Worm (Caenorhabditis elegans): ENCODE measurements around the gene str-46.

Gene str-46

DNA sequence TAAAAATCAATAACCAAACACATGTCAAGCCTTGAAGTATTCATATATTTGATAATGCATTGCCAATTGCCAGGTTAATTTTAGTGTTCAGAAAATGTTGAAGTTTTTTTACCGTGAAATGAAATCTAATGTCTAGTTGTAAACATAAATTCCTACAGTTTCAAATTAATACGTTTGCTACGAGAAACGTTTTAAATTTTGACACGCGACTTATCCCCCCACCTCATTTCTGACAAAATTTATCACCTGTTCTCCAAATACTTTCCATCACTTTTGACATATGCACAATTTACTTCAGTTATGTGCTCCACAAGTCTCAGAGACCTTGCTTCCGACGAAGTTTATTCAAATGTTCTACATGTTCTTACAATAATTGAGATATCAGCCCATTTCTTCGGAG lies 14.2 kb upstream of the str-46 start, which contains the start of gene srh-146:
srh-146 (plus strand) TSS at position 301 of the 400 bp plus-strand sequence.
- TF ChIP-seq bed-2 (GFP tag; IDR thresholded peaks at IDR 0.05) (no peak), hsf-1 (GFP tag; IDR thresholded peaks at IDR 0.05) (no peak), fkh-3 (tag; optimal IDR thresholded peaks at IDR 0.05) (no peak), ztf-28 (GFP tag; IDR thresholded peaks at IDR 0.05) (no peak), egrh-3 (GFP tag; IDR thresholded peaks at IDR 0.05) (no peak), rpc-1 (optimal IDR thresholded peaks at IDR 0.05) (no peak), rpc-1 (tag; optimal IDR thresholded peaks at IDR 0.05) (no peak), cebp-2 (GFP tag; IDR thresholded peaks at IDR 0.05) (no peak), B0019.2 (GFP tag; conservative IDR thresholded peaks at IDR 0.05) (no peak), dpff-1 (tag; optimal IDR thresholded peaks at IDR 0.05) (no peak), C17E4.6 (GFP tag; IDR thresholded peaks at IDR 0.05) (no peak), attf-3 (GFP tag; conservative IDR thresholded peaks at IDR 0.05) (no peak), ceh-58 (GFP tag; IDR thresholded peaks at IDR 0.05) (no peak), zfh-2 (GFP tag; conservative IDR thresholded peaks at IDR 0.05) (no peak), lin-35 (GFP tag; optimal IDR thresholded peaks at IDR 0.05) (no peak), madf-6 (GFP tag; IDR thresholded peaks at IDR 0.05) (no peak)

- TF ChIP-seq Y53G8AR.9 (GFP tag; conservative IDR thresholded peaks at IDR 0.05): no peak
- no peak for TF ChIP-seq ztf-6 (GFP tag; IDR thresholded peaks at IDR 0.05)
- TF ChIP-seq lin-26 (GFP tag; IDR thresholded peaks at IDR 0.05): no peak
- TF ChIP-seq ama-1 (optimal IDR thresholded peaks at IDR 0.05): no peak
- no peak for TF ChIP-seq ama-1 (GFP tag; optimal IDR thresholded peaks at IDR 0.05)
- TF ChIP-seq ztf-22 (GFP tag; optimal IDR thresholded peaks at IDR 0.05): no peak
- TF ChIP-seq madf-8 (GFP tag; conservative IDR thresholded peaks at IDR 0.05): no peak
- no peak for TF ChIP-seq hmg-20 (GFP tag; IDR thresholded peaks at IDR 0.05)
- TF ChIP-seq F55B11.4 (tag; optimal IDR thresholded peaks at IDR 0.05; ENCODE audit: borderline replicate concordance, insufficient read depth): no peak
- TF ChIP-seq F33H1.4 (GFP tag; IDR thresholded peaks at IDR 0.05): no peak
- TF ChIP-seq lsy-27 (tag; optimal IDR thresholded peaks at IDR 0.05; ENCODE audit: borderline replicate concordance, insufficient read depth): no peak
- TF ChIP-seq egl-18 (GFP tag; IDR thresholded peaks at IDR 0.05): no peak
Measured at ce11 chrV:2912901-2913300, 13.1 kb upstream of the str-46 start, which contains the start of gene C31B8.9. TSS of gene C31B8.9 (minus strand) at chrV:2913001.

- TF ChIP-seq lin-26 (GFP tag; IDR thresholded peaks at IDR 0.05) (no peak), Y79H2A.3 (GFP tag; conservative IDR thresholded peaks at IDR 0.05) (no peak), dpl-1 (GFP tag; optimal IDR thresholded peaks at IDR 0.05) (no peak), madf-10 (tag; optimal IDR thresholded peaks at IDR 0.05) (no peak), fkh-3 (tag; optimal IDR thresholded peaks at IDR 0.05) (no peak), F39B2.1 (GFP tag; IDR thresholded peaks at IDR 0.05) (no peak), madf-8 (GFP tag; conservative IDR thresholded peaks at IDR 0.05) (no peak), pha-4 (tag; optimal IDR thresholded peaks at IDR 0.05) (no peak)
Measured at ce11 chrV:2909525-2909924, 9.8 kb upstream of the str-46 start, which contains the start of gene zmp-3. TSS of gene zmp-3 (minus strand) at chrV:2909625.

DNA sequence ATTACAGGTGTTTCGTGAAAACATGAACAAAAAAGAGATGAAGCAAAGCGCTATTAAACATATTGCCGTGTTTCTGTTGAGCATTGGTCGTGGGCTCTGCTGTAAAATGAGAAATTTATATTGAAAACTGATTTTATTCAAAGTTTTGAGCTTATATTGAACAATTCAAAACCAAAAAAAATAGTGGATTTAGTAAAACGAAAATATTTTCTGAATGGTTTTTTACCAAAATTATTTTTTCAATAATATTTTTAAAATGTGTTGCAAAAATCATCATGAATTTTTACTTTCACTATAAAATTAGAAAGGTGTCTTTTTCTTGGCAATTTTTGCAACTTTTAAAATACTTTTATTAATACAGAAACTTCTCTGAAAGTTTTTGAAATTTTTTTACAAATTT lies 3.5 kb upstream of the str-46 start, which contains the start of gene C31B8.7:
C31B8.7 (minus strand) TSS at position 101 of the 400 bp plus-strand sequence.
- TF ChIP-seq akir-1 (GFP tag; optimal IDR thresholded peaks at IDR 0.05) (no peak), K11D2.4 (GFP tag; IDR thresholded peaks at IDR 0.05) (no peak)
